Worm (Caenorhabditis elegans): ENCODE measurements around the gene clec-196.

clec-196 gene

ce11 chrIV:17276705-17277458 lies at the start of gene clec-196:
Gene clec-196, plus strand, starts transcription at chrIV:17276956.
- TF ChIP-seq ztf-29 (GFP tag; IDR thresholded peaks at IDR 0.05) (no peak), T22C8.4 (GFP tag; IDR thresholded peaks at IDR 0.05) (no peak), flt-1 (GFP tag; IDR thresholded peaks at IDR 0.05) (no peak), ztf-23 (GFP tag; IDR thresholded peaks at IDR 0.05) (no peak), ref-1 (GFP tag; conservative IDR thresholded peaks at IDR 0.05) (no peak), tab-1 (GFP tag; IDR thresholded peaks at IDR 0.05) (no peak), klf-2 (GFP tag; conservative IDR thresholded peaks at IDR 0.05) (no peak), med-1 (GFP tag; optimal IDR thresholded peaks at IDR 0.05; ENCODE audit: insufficient read depth) (no peak), cog-1 (tag; optimal IDR thresholded peaks at IDR 0.05) (no peak)

DNA sequence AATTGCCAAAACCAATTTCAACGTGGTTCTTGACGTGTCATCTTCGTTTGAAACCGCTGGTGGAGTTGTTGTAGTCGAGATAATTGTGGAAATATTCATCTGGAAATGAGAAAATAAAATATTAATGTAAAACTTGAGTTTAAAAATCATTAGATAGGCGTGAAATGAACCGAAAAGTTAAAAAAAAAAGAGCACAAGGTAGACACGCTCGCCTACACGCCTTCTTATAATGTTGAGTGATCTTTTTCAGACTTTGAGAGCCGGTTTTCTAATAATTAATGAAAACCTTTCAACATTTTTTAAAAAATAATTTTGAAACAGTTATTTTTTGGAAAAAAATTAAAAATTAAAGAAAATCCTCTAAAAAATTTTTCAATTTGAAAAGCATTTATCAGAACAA lies 45.8 kb upstream of the clec-196 start, which contains the start of gene npr-32:
Gene npr-32 (minus strand): TSS at position 101 of the 400 bp plus-strand sequence.
- TF ChIP-seq klf-2 (GFP tag; conservative IDR thresholded peaks at IDR 0.05) (no peak), med-1 (GFP tag; optimal IDR thresholded peaks at IDR 0.05; ENCODE audit: insufficient read depth) (no peak), ref-1 (GFP tag; conservative IDR thresholded peaks at IDR 0.05) (no peak), T22C8.4 (GFP tag; IDR thresholded peaks at IDR 0.05) (no peak), ztf-29 (GFP tag; IDR thresholded peaks at IDR 0.05) (no peak), ztf-23 (GFP tag; IDR thresholded peaks at IDR 0.05) (no peak)

DNA sequence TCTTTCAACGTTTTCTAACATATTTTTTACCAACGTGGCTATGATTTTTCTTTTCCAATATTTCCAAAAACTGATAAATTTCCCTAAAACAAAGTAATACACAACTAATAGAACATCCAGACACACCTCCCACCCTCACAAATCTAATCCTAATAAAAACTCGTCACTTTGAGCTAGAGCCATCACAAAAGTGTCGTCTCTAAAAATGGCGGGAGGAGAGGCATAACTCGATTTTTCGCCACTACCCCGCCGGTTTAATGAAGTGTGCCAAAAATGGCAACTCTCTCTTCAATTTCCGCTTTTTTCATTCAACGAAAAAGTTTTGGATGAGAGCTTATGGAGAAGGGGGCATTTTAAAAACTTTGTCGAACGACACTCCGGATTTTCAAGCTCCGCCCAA lies 43.9 kb upstream of the clec-196 start:
- TF ChIP-seq T22C8.4 (GFP tag; IDR thresholded peaks at IDR 0.05) (no peak), ref-1 (GFP tag; conservative IDR thresholded peaks at IDR 0.05) (no peak), cog-1 (tag; optimal IDR thresholded peaks at IDR 0.05) (no peak), tab-1 (GFP tag; IDR thresholded peaks at IDR 0.05) (no peak), ztf-29 (GFP tag; IDR thresholded peaks at IDR 0.05) (no peak), klf-2 (GFP tag; conservative IDR thresholded peaks at IDR 0.05) (no peak), ztf-23 (GFP tag; IDR thresholded peaks at IDR 0.05) (no peak), med-1 (GFP tag; optimal IDR thresholded peaks at IDR 0.05; ENCODE audit: insufficient read depth) (no peak), flt-1 (GFP tag; IDR thresholded peaks at IDR 0.05) (no peak)

DNA sequence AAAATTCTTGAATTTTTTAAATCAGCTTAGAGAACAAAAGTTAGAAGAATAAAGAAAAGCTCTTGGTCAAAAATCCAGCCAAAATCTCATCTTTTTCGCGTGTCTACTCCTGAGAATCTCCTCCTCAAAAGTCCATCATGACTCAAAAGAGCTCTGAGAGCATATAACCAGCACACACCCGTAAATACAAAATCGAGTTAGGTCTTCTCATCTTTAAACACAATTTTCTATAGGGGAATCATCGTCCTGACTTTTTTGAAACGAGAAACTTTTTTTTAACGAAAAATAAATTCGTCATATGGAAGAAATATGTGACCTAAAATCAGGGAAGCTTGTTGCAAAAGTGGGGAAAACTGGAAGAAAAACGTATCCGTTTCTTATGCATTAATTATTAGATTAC lies 43.3 kb upstream of the clec-196 start:
- no peak for TF ChIP-seq klf-2 (GFP tag; conservative IDR thresholded peaks at IDR 0.05)
- TF ChIP-seq ref-1 (GFP tag; conservative IDR thresholded peaks at IDR 0.05): no peak
- no peak for TF ChIP-seq ztf-29 (GFP tag; IDR thresholded peaks at IDR 0.05)
- TF ChIP-seq tab-1 (GFP tag; IDR thresholded peaks at IDR 0.05): no peak

DNA sequence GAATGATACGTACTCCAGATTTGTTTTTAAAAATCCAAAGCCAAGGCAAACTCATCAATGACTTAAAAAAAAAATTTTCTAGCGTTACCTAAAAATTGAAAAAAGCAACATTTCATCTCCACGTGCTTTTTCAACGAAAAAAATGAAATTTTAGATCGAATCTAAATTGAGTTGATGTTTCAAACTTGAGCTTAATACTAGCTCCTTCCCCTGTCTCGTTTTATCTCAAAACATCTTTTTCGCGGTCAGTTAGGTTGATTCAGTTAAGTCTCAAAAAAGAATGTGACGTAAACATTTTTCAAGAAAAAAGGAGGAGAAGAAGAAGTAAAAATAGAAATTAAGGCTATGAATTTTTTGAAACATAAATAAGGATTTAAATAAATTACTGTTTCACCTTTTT lies 39.7 kb upstream of the clec-196 start:
- TF ChIP-seq ztf-29 (GFP tag; IDR thresholded peaks at IDR 0.05) (no peak), T22C8.4 (GFP tag; IDR thresholded peaks at IDR 0.05) (no peak), tab-1 (GFP tag; IDR thresholded peaks at IDR 0.05) (no peak), flt-1 (GFP tag; IDR thresholded peaks at IDR 0.05) (no peak), ref-1 (GFP tag; conservative IDR thresholded peaks at IDR 0.05) (no peak), ztf-23 (GFP tag; IDR thresholded peaks at IDR 0.05) (no peak), klf-2 (GFP tag; conservative IDR thresholded peaks at IDR 0.05) (no peak), med-1 (GFP tag; optimal IDR thresholded peaks at IDR 0.05; ENCODE audit: insufficient read depth) (no peak), cog-1 (tag; optimal IDR thresholded peaks at IDR 0.05) (no peak)

- TF ChIP-seq ztf-23 (GFP tag; IDR thresholded peaks at IDR 0.05): no peak
- TF ChIP-seq ref-1 (GFP tag; conservative IDR thresholded peaks at IDR 0.05): no peak
Measured at ce11 chrIV:17238951-17239350, 37.8 kb upstream of the clec-196 start.

DNA sequence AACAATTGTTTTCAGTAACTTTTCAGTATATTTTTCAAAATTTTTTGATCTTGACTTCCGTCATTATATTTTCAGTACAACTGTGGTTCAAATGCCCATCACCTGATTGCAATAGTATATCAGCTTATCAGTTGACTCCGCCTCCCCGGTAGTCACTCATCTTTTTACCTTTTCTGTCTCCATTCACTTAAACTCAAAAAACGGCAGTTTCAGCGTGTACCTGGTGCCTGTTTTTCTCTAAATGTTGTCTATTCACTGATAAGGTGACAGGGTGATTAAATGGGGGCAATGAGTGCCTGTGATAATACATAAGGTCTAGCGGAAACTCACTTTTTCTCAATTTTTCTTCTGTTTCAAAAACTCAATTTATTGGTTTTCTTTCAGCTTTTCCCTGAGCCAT lies 31.6 kb upstream of the clec-196 start, which contains the start of gene ZK550.2:
Gene ZK550.2 (plus strand): TSS at position 385 of the 400 bp plus-strand sequence.
- TF ChIP-seq ztf-29 (GFP tag; IDR thresholded peaks at IDR 0.05): no peak
- TF ChIP-seq flt-1 (GFP tag; IDR thresholded peaks at IDR 0.05): no peak
- no peak for TF ChIP-seq T22C8.4 (GFP tag; IDR thresholded peaks at IDR 0.05)
- no peak for TF ChIP-seq cog-1 (tag; optimal IDR thresholded peaks at IDR 0.05)
- TF ChIP-seq ref-1 (GFP tag; conservative IDR thresholded peaks at IDR 0.05): no peak
- TF ChIP-seq ztf-23 (GFP tag; IDR thresholded peaks at IDR 0.05): no peak
- TF ChIP-seq med-1 (GFP tag; optimal IDR thresholded peaks at IDR 0.05; ENCODE audit: insufficient read depth): no peak
- no peak for TF ChIP-seq klf-2 (GFP tag; conservative IDR thresholded peaks at IDR 0.05)
- TF ChIP-seq tab-1 (GFP tag; IDR thresholded peaks at IDR 0.05): no peak

DNA sequence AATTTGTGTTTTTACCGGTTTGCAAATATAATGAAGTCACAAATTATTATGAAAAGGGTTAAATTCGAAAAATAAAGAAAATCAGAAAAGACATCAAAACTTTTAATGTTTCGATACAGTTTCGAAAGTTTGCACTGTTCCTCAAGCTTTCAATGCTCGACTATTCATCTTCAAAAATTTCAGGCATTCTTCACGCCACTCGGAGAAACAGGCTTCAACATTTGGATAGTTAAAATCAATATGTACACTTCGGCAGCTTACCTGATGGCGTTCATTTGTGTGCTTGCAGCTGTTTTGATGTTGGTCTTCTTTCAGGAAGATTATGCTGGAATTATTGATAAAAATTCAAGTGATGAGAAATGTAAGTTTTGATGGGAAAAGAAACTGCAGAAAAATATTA lies 29.6 kb upstream of the clec-196 start:
- TF ChIP-seq tab-1 (GFP tag; IDR thresholded peaks at IDR 0.05) (no peak), ztf-29 (GFP tag; IDR thresholded peaks at IDR 0.05) (no peak), cog-1 (tag; optimal IDR thresholded peaks at IDR 0.05) (no peak), flt-1 (GFP tag; IDR thresholded peaks at IDR 0.05) (no peak), klf-2 (GFP tag; conservative IDR thresholded peaks at IDR 0.05) (no peak), ztf-23 (GFP tag; IDR thresholded peaks at IDR 0.05) (no peak), ref-1 (GFP tag; conservative IDR thresholded peaks at IDR 0.05) (no peak), med-1 (GFP tag; optimal IDR thresholded peaks at IDR 0.05; ENCODE audit: insufficient read depth) (no peak), T22C8.4 (GFP tag; IDR thresholded peaks at IDR 0.05) (no peak)

DNA sequence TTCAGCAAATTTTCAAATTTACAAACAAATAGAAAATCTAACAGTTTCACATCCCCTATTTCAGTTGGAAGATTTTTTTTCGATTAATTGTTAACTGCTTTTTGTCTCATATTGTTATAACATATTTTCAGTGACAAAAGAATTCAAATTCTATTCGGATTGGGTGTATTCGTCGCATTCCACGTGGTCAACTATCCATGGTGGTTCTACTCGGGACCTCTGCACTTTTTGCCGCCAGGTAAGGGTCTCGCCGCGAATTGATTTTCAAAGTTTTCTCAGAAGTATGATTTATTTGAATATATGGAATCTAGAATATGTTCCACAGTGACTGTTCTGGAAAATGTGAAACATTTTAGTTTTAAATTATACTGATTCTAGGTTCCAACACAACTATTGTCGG lies 28.2 kb upstream of the clec-196 start:
- no peak for TF ChIP-seq ztf-23 (GFP tag; IDR thresholded peaks at IDR 0.05)

DNA sequence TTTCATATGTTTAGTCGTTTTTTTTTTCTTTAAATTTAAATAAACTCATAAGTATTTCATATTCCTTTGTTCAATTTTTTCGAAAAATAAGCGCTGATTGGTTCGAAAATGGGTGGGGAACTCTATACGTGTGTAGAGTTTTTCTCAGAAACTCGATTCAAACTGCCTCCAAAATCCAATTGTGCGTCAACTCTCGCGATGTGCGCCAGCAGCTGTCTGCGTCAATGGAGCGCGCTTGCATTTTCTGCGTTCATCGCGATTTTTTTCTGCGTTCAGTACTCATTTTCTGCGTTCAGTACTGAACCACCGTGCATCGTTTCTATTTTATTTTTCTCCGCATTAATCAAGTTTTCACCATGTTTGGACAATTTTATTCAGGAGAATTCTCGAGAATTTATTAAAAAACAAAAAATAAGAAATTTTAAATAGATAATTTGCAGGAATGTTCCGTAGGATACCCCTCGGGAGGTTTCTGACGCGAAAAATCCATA lies 27.0 kb upstream of the clec-196 start, which contains the start of gene eelo-2:
Gene eelo-2 (plus strand): TSS at position 441 of the 491 bp plus-strand sequence.
- no peak for TF ChIP-seq ref-1 (GFP tag; conservative IDR thresholded peaks at IDR 0.05)
- TF ChIP-seq klf-2 (GFP tag; conservative IDR thresholded peaks at IDR 0.05): no peak
- peak; percentile 81 for TF ChIP-seq cog-1 (tag; optimal IDR thresholded peaks at IDR 0.05)
- TF ChIP-seq tab-1 (GFP tag; IDR thresholded peaks at IDR 0.05): no peak; the same call in 1 of the 2 replicates
- no peak for TF ChIP-seq med-1 (GFP tag; optimal IDR thresholded peaks at IDR 0.05; ENCODE audit: insufficient read depth)
- no peak for TF ChIP-seq T22C8.4 (GFP tag; IDR thresholded peaks at IDR 0.05)
- TF ChIP-seq ztf-23 (GFP tag; IDR thresholded peaks at IDR 0.05): peak; percentile 84
- peak; percentile 70 for TF ChIP-seq ztf-29 (GFP tag; IDR thresholded peaks at IDR 0.05)
- TF ChIP-seq flt-1 (GFP tag; IDR thresholded peaks at IDR 0.05): peak; percentile 86

All from whole organism, midembryonic.